Fruit fly (Drosophila melanogaster) whole organism, embryonic: ENCODE measurements around the gene UQCR-Q.

Experiments used
- CG10366 ChIP-seq: fragments of 200-800 bp; sonication (Bioruptor generic); IDR thresholded peaks from 2 replicates; pipeline ENCODE4 v1.3.6; 2022; ENCODE audit warnings: missing biosample characterization, missing genetic modification characterization
- CG10979 ChIP-seq: fragments of 200-800 bp; sonication (Bioruptor generic); optimal IDR thresholded peaks from 2 replicates; lab custom pipeline; 2018; ENCODE audit warnings: missing biosample characterization, mild to moderate bottlenecking, missing genetic modification characterization, moderate library complexity
- CG11696 ChIP-seq: fragments of 200-800 bp; sonication (Bioruptor generic); IDR thresholded peaks from 2 replicates; pipeline ENCODE4 v1.3.6; 2022; ENCODE audit warnings: missing biosample characterization, missing genetic modification characterization
- CG11723 ChIP-seq: fragments of 200-800 bp; sonication (Bioruptor generic); optimal IDR thresholded peaks from 2 replicates; lab custom pipeline; 2017; ENCODE audit warnings: missing biosample characterization, mild to moderate bottlenecking, missing genetic modification characterization
- CG12219 ChIP-seq: fragments of 200-800 bp; sonication (Bioruptor generic); optimal IDR thresholded peaks from 3 replicates; lab custom pipeline; 2018; ENCODE audit warnings: missing biosample characterization, mild to moderate bottlenecking, missing genetic modification characterization
- CG13775 ChIP-seq: fragments of 200-800 bp; sonication (Bioruptor generic); optimal IDR thresholded peaks from 3 replicates; lab custom pipeline; 2017; ENCODE audit warnings: missing biosample characterization, mild to moderate bottlenecking, missing genetic modification characterization
- CG15073 ChIP-seq: fragments of 200-800 bp; sonication (Bioruptor generic); optimal IDR thresholded peaks from 2 replicates; lab custom pipeline; 2016; ENCODE audit warnings: missing biosample characterization, missing genetic modification characterization
- CG15269 ChIP-seq: fragments of 200-800 bp; sonication (Bioruptor generic); optimal IDR thresholded peaks from 2 replicates; lab custom pipeline; 2018; ENCODE audit warnings: missing biosample characterization, mild to moderate bottlenecking, missing genetic modification characterization, moderate library complexity
- CG15479 ChIP-seq: fragments of 200-800 bp; sonication (Bioruptor generic); optimal IDR thresholded peaks from 3 replicates; lab custom pipeline; 2019; ENCODE audit warnings: missing biosample characterization, mild to moderate bottlenecking, missing genetic modification characterization, moderate library complexity
- CG16813 ChIP-seq: fragments of 200-800 bp; sonication (Bioruptor generic); IDR thresholded peaks from 3 replicates; pipeline ENCODE4 v1.3.6; 2022; ENCODE audit warnings: missing biosample characterization, missing genetic modification characterization; ENCODE audit not compliant: partially characterized antibody
- CG17328 ChIP-seq: fragments of 200-800 bp; sonication (Bioruptor generic); IDR thresholded peaks from 2 replicates; pipeline ENCODE4 v1.3.6; 2022; ENCODE audit warnings: missing biosample characterization, missing genetic modification characterization
- CG2129 ChIP-seq: fragments of 200-800 bp; sonication (Bioruptor generic); IDR thresholded peaks from 2 replicates; pipeline ENCODE4 v1.3.6; 2022; ENCODE audit warnings: missing biosample characterization, missing genetic modification characterization; ENCODE audit not compliant: partially characterized antibody
- CG2202 ChIP-seq: fragments of 200-800 bp; sonication (Bioruptor generic); optimal IDR thresholded peaks from 2 replicates; lab custom pipeline; 2018; ENCODE audit warnings: missing biosample characterization, mild to moderate bottlenecking, missing genetic modification characterization
- CG3407 ChIP-seq: fragments of 200-800 bp; sonication (Bioruptor generic); optimal IDR thresholded peaks from 2 replicates; lab custom pipeline; 2018; ENCODE audit warnings: missing biosample characterization, mild to moderate bottlenecking, missing genetic modification characterization
- CG6689 ChIP-seq: fragments of 200-800 bp; sonication (Bioruptor generic); IDR thresholded peaks from 2 replicates; pipeline ENCODE4 v1.3.6; 2022; ENCODE audit warnings: missing biosample characterization, missing genetic modification characterization
- CG8924 ChIP-seq: fragments of 200-800 bp; optimal IDR thresholded peaks from 3 replicates; lab custom pipeline; 2019; ENCODE audit warnings: missing biosample characterization, mild to moderate bottlenecking, missing genetic modification characterization, moderate library complexity
- CG9609 ChIP-seq: fragments of 200-800 bp; sonication (Bioruptor generic); optimal IDR thresholded peaks from 3 replicates; lab custom pipeline; 2016; ENCODE audit warnings: missing biosample characterization, missing genetic modification characterization
- CkIIα-i1 ChIP-seq: fragments of 200-800 bp; sonication (Bioruptor generic); IDR thresholded peaks from 2 replicates; pipeline ENCODE4 v1.3.6; 2022; ENCODE audit warnings: missing biosample characterization, missing genetic modification characterization
- D19A ChIP-seq: fragments of 200-800 bp; optimal IDR thresholded peaks from 3 replicates; lab custom pipeline; 2019; ENCODE audit warnings: missing biosample characterization, mild to moderate bottlenecking, missing genetic modification characterization, moderate library complexity
- Dp ChIP-seq: fragments of 200-800 bp; sonication (Bioruptor generic); optimal IDR thresholded peaks from 2 replicates; lab custom pipeline; 2018; ENCODE audit warnings: missing biosample characterization, mild to moderate bottlenecking, missing genetic modification characterization, moderate library complexity
- HHEX ChIP-seq: fragments of 200-800 bp; sonication (Bioruptor generic); optimal IDR thresholded peaks from 3 replicates; lab custom pipeline; 2017; ENCODE audit warnings: missing biosample characterization, mild to moderate bottlenecking, missing genetic modification characterization, missing genetic modification reagents
- Hmr ChIP-seq: fragments of 200-800 bp; sonication (Bioruptor generic); optimal IDR thresholded peaks from 3 replicates; lab custom pipeline; 2017; ENCODE audit warnings: mild to moderate bottlenecking, missing biosample characterization, missing genetic modification reagents, missing genetic modification characterization
- Hr51 ChIP-seq, 2 experiments: fragments of 200-800 bp; sonication (Bioruptor generic); optimal IDR thresholded peaks; 2 replicates in 1 of 2; 3 replicates in 1 of 2; lab custom pipeline; 2016 to 2018; ENCODE audit warnings: missing biosample characterization in 2 of 2, missing genetic modification characterization in 2 of 2, mild to moderate bottlenecking in 1 of 2, moderate library complexity in 1 of 2
- Sin3A ChIP-seq: fragments of >200 bp; optimal IDR thresholded peaks from 2 replicates; lab custom pipeline; 2018
- ac ChIP-seq: fragments of 200-800 bp; sonication (Bioruptor generic); optimal IDR thresholded peaks from 3 replicates; lab custom pipeline; 2017; ENCODE audit warnings: missing biosample characterization, mild to moderate bottlenecking, missing genetic modification characterization
- ash1 ChIP-seq: fragments of 200-800 bp; sonication (Bioruptor generic); optimal IDR thresholded peaks from 2 replicates; lab custom pipeline; 2018; ENCODE audit warnings: missing biosample characterization, mild to moderate bottlenecking, missing genetic modification characterization
- bsh ChIP-seq, 2 experiments: fragments of 200-800 bp; sonication (Bioruptor generic); optimal IDR thresholded peaks; 2 replicates each; lab custom pipeline; 2017 to 2018; ENCODE audit warnings: mild to moderate bottlenecking in 2 of 2, missing biosample characterization in 2 of 2, missing genetic modification characterization in 2 of 2, moderate library complexity in 1 of 2
- cad ChIP-seq: fragments of >200 bp; optimal IDR thresholded peaks from 2 replicates; lab custom pipeline; 2017; ENCODE audit warnings: missing biosample characterization, missing genetic modification characterization
- crc ChIP-seq: fragments of 200-800 bp; sonication (Bioruptor generic); optimal IDR thresholded peaks from 2 replicates; lab custom pipeline; 2016; ENCODE audit warnings: missing biosample characterization, missing genetic modification characterization
- crp ChIP-seq, 2 experiments: fragments of 200-800 bp; sonication (Bioruptor generic); optimal IDR thresholded peaks; 2 replicates in 1 of 2; 3 replicates in 1 of 2; lab custom pipeline; 2017; ENCODE audit warnings: missing biosample characterization in 2 of 2, missing genetic modification characterization in 2 of 2, mild to moderate bottlenecking in 1 of 2, moderate library complexity in 1 of 2
- cwo ChIP-seq: fragments of 200-800 bp; sonication (Bioruptor generic); optimal IDR thresholded peaks from 3 replicates; lab custom pipeline; 2017; ENCODE audit warnings: missing biosample characterization, missing genetic modification characterization, mild to moderate bottlenecking, moderate library complexity, missing genetic modification reagents
- danr ChIP-seq: fragments of 200-800 bp; sonication (Bioruptor generic); IDR thresholded peaks from 2 replicates; pipeline ENCODE4 v1.3.6; 2022; ENCODE audit warnings: missing biosample characterization, missing genetic modification characterization
- dati ChIP-seq: fragments of 200-800 bp; sonication (Bioruptor generic); IDR thresholded peaks from 2 replicates; pipeline ENCODE4 v1.3.6; 2022; ENCODE audit warnings: missing biosample characterization, missing genetic modification characterization
- fd102C ChIP-seq: fragments of 200-800 bp; sonication (Bioruptor generic); optimal IDR thresholded peaks from 2 replicates; lab custom pipeline; 2018; ENCODE audit warnings: missing biosample characterization, mild to moderate bottlenecking, missing genetic modification characterization, moderate library complexity
- fd96Cb ChIP-seq: fragments of 200-800 bp; sonication (Bioruptor generic); optimal IDR thresholded peaks from 2 replicates; lab custom pipeline; 2018; ENCODE audit warnings: missing biosample characterization, mild to moderate bottlenecking, missing genetic modification characterization, moderate library complexity
- grau ChIP-seq: fragments of 200-800 bp; optimal IDR thresholded peaks from 3 replicates; lab custom pipeline; 2019; ENCODE audit warnings: missing biosample characterization, mild to moderate bottlenecking, missing genetic modification characterization, moderate library complexity
- gsb ChIP-seq: fragments of 200-800 bp; sonication (Bioruptor generic); IDR thresholded peaks from 2 replicates; pipeline ENCODE4 v1.3.6; 2022; ENCODE audit warnings: missing biosample characterization, missing genetic modification characterization
- hbn ChIP-seq: fragments of 200-800 bp; sonication (Bioruptor generic); IDR thresholded peaks from 2 replicates; pipeline ENCODE4 v1.3.6; 2022; ENCODE audit warnings: missing biosample characterization, missing genetic modification characterization; ENCODE audit not compliant: partially characterized antibody
- insv ChIP-seq, 2 experiments: fragments of 200-800 bp; sonication (Bioruptor generic); optimal IDR thresholded peaks; 3 replicates each; lab custom pipeline; 2016 to 2018; ENCODE audit warnings: missing biosample characterization in 2 of 2, missing genetic modification characterization in 2 of 2
- kay ChIP-seq: fragments of 200-800 bp; sonication (Bioruptor generic); optimal IDR thresholded peaks from 2 replicates; lab custom pipeline; 2016; ENCODE audit warnings: missing biosample characterization, missing genetic modification characterization
- lab ChIP-seq: fragments of 200-800 bp; sonication (Bioruptor generic); optimal IDR thresholded peaks from 3 replicates; lab custom pipeline; 2017; ENCODE audit warnings: missing biosample characterization, missing genetic modification characterization, mild to moderate bottlenecking, moderate library complexity, missing genetic modification reagents
- lola ChIP-seq, 3 experiments: fragments of >200 bp in 2 of 3; fragments of 200-800 bp in 1 of 3; sonication (Bioruptor generic) in 1 of 3; optimal IDR thresholded peaks; 2 replicates each; lab custom pipeline; 2017 to 2019; ENCODE audit warnings: missing biosample characterization in 3 of 3, missing genetic modification characterization in 3 of 3, mild to moderate bottlenecking in 1 of 3, moderate library complexity in 1 of 3
- mld ChIP-seq: fragments of 200-800 bp; sonication (Bioruptor generic); IDR thresholded peaks from 3 replicates; pipeline ENCODE4 v1.3.6; 2022; ENCODE audit warnings: missing biosample characterization, missing genetic modification characterization; ENCODE audit not compliant: partially characterized antibody
- onecut ChIP-seq: fragments of 200-800 bp; sonication (Bioruptor generic); IDR thresholded peaks from 2 replicates; pipeline ENCODE4 v1.3.6; 2022; ENCODE audit warnings: missing biosample characterization, missing genetic modification characterization
- schlank ChIP-seq: fragments of 200-800 bp; sonication (Bioruptor generic); optimal IDR thresholded peaks from 2 replicates; lab custom pipeline; 2018; ENCODE audit warnings: missing biosample characterization, mild to moderate bottlenecking, missing genetic modification characterization
- tio ChIP-seq: fragments of 200-800 bp; sonication (Bioruptor generic); optimal IDR thresholded peaks from 2 replicates; lab custom pipeline; 2017; ENCODE audit warnings: missing biosample characterization, missing genetic modification characterization, inconsistent platforms
- tna ChIP-seq: fragments of 200-800 bp; sonication (Bioruptor generic); IDR thresholded peaks from 2 replicates; pipeline ENCODE4 v1.3.6; 2022; ENCODE audit warnings: missing biosample characterization, missing genetic modification characterization; ENCODE audit not compliant: partially characterized antibody
- tx ChIP-seq: fragments of 200-800 bp; sonication (Bioruptor generic); optimal IDR thresholded peaks from 2 replicates; lab custom pipeline; 2016; ENCODE audit warnings: missing biosample characterization, missing genetic modification characterization
- z ChIP-seq: fragments of 200-800 bp; sonication (Bioruptor generic); IDR thresholded peaks from 3 replicates; pipeline ENCODE4 v1.3.6; 2022; ENCODE audit warnings: missing biosample characterization, missing genetic modification characterization

UQCR-Q gene

dm6 chr3L:17430957-17431585 is 43.5 kb upstream of the UQCR-Q start (continued):
- TF ChIP-seq Sin3A (lab: Kevin White, UChicago) = no peak
- no peak for TF ChIP-seq CG6689 (GFP tag; lab: Robert Waterston, UW)
- no peak for TF ChIP-seq CG2129
- no peak for TF ChIP-seq CG15479 (GFP tag; lab: Kevin White, UChicago)
- no peak for TF ChIP-seq CG17328 (GFP tag; lab: Robert Waterston, UW)
- TF ChIP-seq insv (GFP tag; optimal IDR thresholded peaks at IDR 0.05; lab: Kevin White, UChicago) = no peak
- TF ChIP-seq CG12219 = no peak
- TF ChIP-seq fd102C (GFP tag; lab: Kevin White, UChicago) = no peak
- no peak for TF ChIP-seq CG15073 (GFP tag; lab: Kevin White, UChicago)
- TF ChIP-seq cwo = peak; percentile 79
- TF ChIP-seq cad (GFP tag; lab: Kevin White, UChicago) = no peak
- no peak for TF ChIP-seq Dp
- no peak for TF ChIP-seq CG11723
- no peak for TF ChIP-seq CG11696 (GFP tag; lab: Robert Waterston, UW)
- TF ChIP-seq crp (GFP tag; optimal IDR thresholded peaks at IDR 0.05; lab: Kevin White, UChicago) = no peak
- TF ChIP-seq CG9609 (GFP tag; lab: Kevin White, UChicago) = no peak
- TF ChIP-seq CG16813 (GFP tag; lab: Robert Waterston, UW) = no peak
- no peak for TF ChIP-seq mld
- no peak for TF ChIP-seq HHEX (GFP tag; lab: Kevin White, UChicago)
- TF ChIP-seq tx = no peak
- TF ChIP-seq tna (GFP tag; lab: Robert Waterston, UW) = no peak
- no peak for TF ChIP-seq CG8924 (tag; lab: Kevin White, UChicago)
- no peak for TF ChIP-seq z (GFP tag; lab: Robert Waterston, UW)
- TF ChIP-seq grau (tag; lab: Kevin White, UChicago) = no peak
- peak; percentile 49 for TF ChIP-seq Hmr
- TF ChIP-seq ash1 (GFP tag; lab: Kevin White, UChicago) = no peak
- TF ChIP-seq bsh (GFP tag; optimal IDR thresholded peaks at IDR 0.05; lab: Kevin White, UChicago) = no peak
- no peak for TF ChIP-seq crc (GFP tag; lab: Kevin White, UChicago)
- peak; percentile 40 for TF ChIP-seq lab (GFP tag; lab: Kevin White, UChicago)
- TF ChIP-seq CG13775 (GFP tag; lab: Kevin White, UChicago) = no peak
- TF ChIP-seq dati (GFP tag; lab: Robert Waterston, UW) = no peak
- no peak for TF ChIP-seq danr (GFP tag; lab: Robert Waterston, UW)
- no peak for TF ChIP-seq tio (GFP tag; lab: Kevin White, UChicago)
- TF ChIP-seq lola (GFP tag; optimal IDR thresholded peaks at IDR 0.05; lab: Kevin White, UChicago) = no peak
- peak; percentile 33 for TF ChIP-seq CG15269
- no peak for TF ChIP-seq CG10366 (GFP tag; lab: Robert Waterston, UW)
- TF ChIP-seq CkIIα-i1 = no peak
- no peak for TF ChIP-seq onecut
- no peak for TF ChIP-seq CG10979
- TF ChIP-seq gsb (GFP tag; lab: Robert Waterston, UW) = no peak
- TF ChIP-seq schlank (tag; lab: Kevin White, UChicago) = no peak
- TF ChIP-seq Hr51 (GFP tag; optimal IDR thresholded peaks at IDR 0.05; lab: Kevin White, UChicago) = peak in 1 of 2 experiments; percentile 31
- TF ChIP-seq ac (GFP tag; lab: Kevin White, UChicago) = no peak
- no peak for TF ChIP-seq kay (GFP tag; lab: Kevin White, UChicago)
- peak; percentile 65 for TF ChIP-seq D19A (tag; lab: Kevin White, UChicago)
- TF ChIP-seq CG2202 (tag; lab: Kevin White, UChicago) = no peak
- TF ChIP-seq hbn = no peak
- TF ChIP-seq CG3407 = no peak
- TF ChIP-seq fd96Cb (tag; lab: Kevin White, UChicago) = no peak
